Fruit fly (Drosophila melanogaster): Measurements from ENCODE around the gene CG43732.

CG43732 gene

DNA sequence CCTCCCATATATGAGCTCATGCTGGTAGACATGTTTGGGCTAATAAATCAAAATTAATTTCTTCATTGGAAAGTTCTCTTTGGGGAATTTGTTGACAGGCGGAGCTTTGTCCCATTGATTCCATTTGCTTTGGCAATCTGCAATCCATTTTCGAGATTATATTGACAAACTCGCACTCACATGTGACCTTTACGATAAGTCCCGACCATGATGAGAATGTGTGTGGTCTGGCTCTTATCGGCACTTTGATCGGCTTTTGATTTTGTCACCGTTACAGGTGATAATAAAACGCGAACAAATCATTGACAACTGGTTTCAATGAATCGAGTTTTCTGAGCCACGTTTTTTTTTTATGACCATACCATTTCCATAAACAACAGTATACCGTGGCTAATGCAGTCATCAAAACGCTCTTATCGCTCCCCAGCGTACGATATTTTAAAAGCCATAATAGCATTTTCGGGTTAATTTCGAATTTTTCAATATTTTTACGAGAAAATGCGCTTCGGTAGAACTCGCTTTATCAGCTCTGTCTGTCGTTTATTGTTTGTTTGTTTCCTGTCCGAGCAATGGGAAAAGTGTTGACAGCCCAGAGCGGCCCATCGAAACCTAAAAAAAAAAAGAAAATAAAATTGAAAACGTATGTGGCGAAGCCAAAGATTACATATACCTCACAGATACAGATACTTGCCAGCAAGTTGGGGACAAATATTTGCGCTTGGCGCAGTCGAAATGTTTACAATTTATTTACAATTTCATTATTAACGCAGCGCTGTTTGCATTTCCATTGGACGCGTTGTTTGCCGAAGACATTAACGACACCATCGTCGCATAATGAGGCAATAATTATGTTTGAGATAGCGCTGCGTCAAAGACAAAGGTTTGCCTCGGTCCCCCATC, 47.6 kb downstream of the CG43732 start (continued):
- peak; percentile 25 for TF ChIP-seq CG18764 (GFP tag; optimal IDR thresholded peaks at IDR 0.05)
- no peak for TF ChIP-seq B-H1 (GFP tag; IDR thresholded peaks at IDR 0.05)
- peak; percentile 13 for TF ChIP-seq Xbp1 (GFP tag; optimal IDR thresholded peaks at IDR 0.05)
- TF ChIP-seq nau (GFP tag; optimal IDR thresholded peaks at IDR 0.05) = peak; percentile 68
- TF ChIP-seq ttk (GFP tag; IDR thresholded peaks at IDR 0.05) = no peak
- TF ChIP-seq CG10565 (GFP tag; optimal IDR thresholded peaks at IDR 0.05) = no peak
- peak; percentile 84 for TF ChIP-seq CG1603 (tag; optimal IDR thresholded peaks at IDR 0.05)
- TF ChIP-seq CG9876 (GFP tag; optimal IDR thresholded peaks at IDR 0.05) = peak; percentile 5
- TF ChIP-seq CG17612 (GFP tag; IDR thresholded peaks at IDR 0.05) = 0 out of 2 replicates have a peak, but pooled peaks have one; percentile 35
- TF ChIP-seq Bgb (GFP tag; IDR thresholded peaks at IDR 0.05; ENCODE audit: partially characterized antibody) = no peak
- TF ChIP-seq CG2712 (tag; optimal IDR thresholded peaks at IDR 0.05) = peak; percentile 39
- TF ChIP-seq ato (GFP tag; IDR thresholded peaks at IDR 0.05; ENCODE audit: partially characterized antibody) = no peak
- no peak for TF ChIP-seq Poxn (GFP tag; IDR thresholded peaks at IDR 0.05)
- no peak for TF ChIP-seq pnt (GFP tag; optimal IDR thresholded peaks at IDR 0.05)
- TF ChIP-seq Xrp1 (GFP tag; IDR thresholded peaks at IDR 0.05) = peak; percentile 89
- peak; percentile 91 for TF ChIP-seq wek (GFP tag; optimal IDR thresholded peaks at IDR 0.05)
- peak; percentile 87 for TF ChIP-seq CG11398 (GFP tag; optimal IDR thresholded peaks at IDR 0.05)
- peak; percentile 64 for TF ChIP-seq jing (GFP tag; optimal IDR thresholded peaks at IDR 0.05)
- no peak for TF ChIP-seq CG4404 (GFP tag; IDR thresholded peaks at IDR 0.05)
- TF ChIP-seq CG2120 (GFP tag; optimal IDR thresholded peaks at IDR 0.05) = no peak
- TF ChIP-seq twi (tag; optimal IDR thresholded peaks at IDR 0.05) = peak; percentile 65
- TF ChIP-seq D19A (tag; optimal IDR thresholded peaks at IDR 0.05) = peak; percentile 54
- TF ChIP-seq CG12769 (tag; optimal IDR thresholded peaks at IDR 0.05) = no peak
- TF ChIP-seq pb (GFP tag; optimal IDR thresholded peaks at IDR 0.05) = no peak
- TF ChIP-seq CG5245 (GFP tag; optimal IDR thresholded peaks at IDR 0.05) = no peak
- TF ChIP-seq yki (optimal IDR thresholded peaks at IDR 0.05) = no peak
- no peak for TF ChIP-seq CG11456 (GFP tag; IDR thresholded peaks at IDR 0.05)
- no peak for TF ChIP-seq CG6854 (GFP tag; optimal IDR thresholded peaks at IDR 0.05)
- TF ChIP-seq sr (GFP tag; IDR thresholded peaks at IDR 0.05) = peak; percentile 37; the same call in 1 of the 3 replicates
- no peak for TF ChIP-seq bbx (GFP tag; IDR thresholded peaks at IDR 0.05; ENCODE audit: partially characterized antibody)
- TF ChIP-seq CG3726 (GFP tag; IDR thresholded peaks at IDR 0.05) = no peak
- no peak for TF ChIP-seq Max (GFP tag; optimal IDR thresholded peaks at IDR 0.05)
- no peak for TF ChIP-seq btn (GFP tag; optimal IDR thresholded peaks at IDR 0.05)
- peak; percentile 52 for TF ChIP-seq trem (tag; optimal IDR thresholded peaks at IDR 0.05)
- no peak; the same call in 2 of the 3 replicates for TF ChIP-seq CG14050 (GFP tag; IDR thresholded peaks at IDR 0.05)
- TF ChIP-seq CG2202 (tag; optimal IDR thresholded peaks at IDR 0.05) = peak; percentile 99
- TF ChIP-seq lov (optimal IDR thresholded peaks at IDR 0.05) = no peak
- TF ChIP-seq lov (GFP tag; IDR thresholded peaks at IDR 0.05) = peak; percentile 81; the same call in 2 of the 3 replicates
- TF ChIP-seq hbn (GFP tag; IDR thresholded peaks at IDR 0.05; ENCODE audit: partially characterized antibody) = no peak
- no peak for TF ChIP-seq H2.0 (GFP tag; IDR thresholded peaks at IDR 0.05)
- no peak for TF ChIP-seq gfzf (GFP tag; optimal IDR thresholded peaks at IDR 0.05)
- TF ChIP-seq peb (GFP tag; IDR thresholded peaks at IDR 0.05) = 0 out of 2 replicates have a peak, but pooled peaks have one; percentile 10
- TF ChIP-seq pfk (GFP tag; optimal IDR thresholded peaks at IDR 0.05) = peak; percentile 27
- peak; percentile 96 for TF ChIP-seq ac (GFP tag; optimal IDR thresholded peaks at IDR 0.05)
- no peak for TF ChIP-seq Ada2b (GFP tag; IDR thresholded peaks at IDR 0.05)
- TF ChIP-seq gro (GFP tag; optimal IDR thresholded peaks at IDR 0.05) = no peak
- no peak for TF ChIP-seq fd3F (GFP tag; optimal IDR thresholded peaks at IDR 0.05)
- TF ChIP-seq Hey (tag; optimal IDR thresholded peaks at IDR 0.05) = peak; percentile 73
- peak; percentile 78 for TF ChIP-seq unpg (GFP tag; optimal IDR thresholded peaks at IDR 0.05)
- peak; percentile 56 for TF ChIP-seq CG12744 (GFP tag; optimal IDR thresholded peaks at IDR 0.05)
